Fruit fly (Drosophila melanogaster) whole organism: ENCODE data around the gene CG13385.

Experiments used
- CG8478 ChIP-seq: fragments of >200 bp; optimal IDR thresholded peaks from 2 replicates; lab custom pipeline; 2018; ENCODE audit warnings: inconsistent platforms
- Dll ChIP-seq: fragments of >200 bp; optimal IDR thresholded peaks from 2 replicates; lab custom pipeline; 2017
- EcR ChIP-seq, 2 experiments: fragments of >200 bp; optimal IDR thresholded peaks; 2 replicates each; lab custom pipeline; 2017; ENCODE audit warnings: missing biosample characterization in 2 of 2, missing genetic modification characterization in 2 of 2, missing genetic modification reagents in 2 of 2
- pan ChIP-seq: fragments of >200 bp; optimal IDR thresholded peaks from 2 replicates; lab custom pipeline; 2017
- psq ChIP-seq: fragments of >200 bp; optimal IDR thresholded peaks from 2 replicates; lab custom pipeline; 2017
- usp ChIP-seq: fragments of >200 bp; optimal IDR thresholded peaks from 2 replicates; lab custom pipeline; 2017; ENCODE audit warnings: missing biosample characterization, missing genetic modification characterization, mixed read lengths

Gene CG13385

dm6 chr2L:8370364-8371326 lies 25.8 kb upstream of the CG13385 start, which contains the start of gene CG17292:
TSS of gene CG17292 (plus strand) at chr2L:8370454.
- TF ChIP-seq CG8478 (lab: Kevin White, UChicago) (no peak), Dll (no peak), EcR (GFP tag; optimal IDR thresholded peaks at IDR 0.05; lab: Kevin White, UChicago) (no peak), pan (lab: Kevin White, UChicago) (no peak), usp (no peak), psq (lab: Kevin White, UChicago) (no peak)

- no peak for TF ChIP-seq Dll
Measured at dm6 chr2L:8371354-8371937, 25.0 kb upstream of the CG13385 start.

DNA sequence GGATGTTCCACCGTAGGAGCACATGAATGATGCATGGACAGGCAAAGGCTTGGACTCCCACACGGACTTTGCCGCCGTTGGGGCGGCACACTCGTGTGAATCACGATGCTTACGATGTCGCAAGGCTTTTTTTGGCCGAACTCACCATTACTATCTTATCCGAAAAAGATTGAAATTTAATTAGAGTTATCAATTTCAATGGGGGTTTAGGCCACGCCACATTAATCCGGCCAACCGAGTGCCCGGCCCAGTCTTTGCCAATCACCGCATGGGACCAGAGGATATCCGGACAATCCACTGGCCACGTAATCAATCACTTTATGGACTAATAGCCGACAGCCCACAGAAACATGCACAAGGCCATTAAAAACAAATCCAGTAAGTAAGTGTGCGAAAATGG lies 24.2 kb upstream of the CG13385 start:
- TF ChIP-seq psq (lab: Kevin White, UChicago) (no peak), CG8478 (lab: Kevin White, UChicago) (no peak), usp (no peak), pan (lab: Kevin White, UChicago) (no peak), EcR (GFP tag; optimal IDR thresholded peaks at IDR 0.05; lab: Kevin White, UChicago) (no peak), Dll (no peak)

- no peak for TF ChIP-seq psq (lab: Kevin White, UChicago)
- TF ChIP-seq EcR (GFP tag; optimal IDR thresholded peaks at IDR 0.05; lab: Kevin White, UChicago), result no peak
Measured at dm6 chr2L:8374235-8374634, 22.2 kb upstream of the CG13385 start, which contains the start of gene Wdr82. TSS of gene Wdr82 (plus strand) at chr2L:8374461.

dm6 chr2L:8376717-8377116 lies 19.7 kb upstream of the CG13385 start, which contains the start of the genes CG13390 and CG17294:
TSS of gene CG13390 (minus strand) at chr2L:8376797.
TSS of gene CG17294 (plus strand) at chr2L:8377035.
- TF ChIP-seq CG8478 (lab: Kevin White, UChicago), result no peak
- TF ChIP-seq psq (lab: Kevin White, UChicago), result no peak
- no peak for TF ChIP-seq Dll
- no peak for TF ChIP-seq pan (lab: Kevin White, UChicago)
- TF ChIP-seq usp, result no peak
- TF ChIP-seq EcR (GFP tag; optimal IDR thresholded peaks at IDR 0.05; lab: Kevin White, UChicago), result no peak

DNA sequence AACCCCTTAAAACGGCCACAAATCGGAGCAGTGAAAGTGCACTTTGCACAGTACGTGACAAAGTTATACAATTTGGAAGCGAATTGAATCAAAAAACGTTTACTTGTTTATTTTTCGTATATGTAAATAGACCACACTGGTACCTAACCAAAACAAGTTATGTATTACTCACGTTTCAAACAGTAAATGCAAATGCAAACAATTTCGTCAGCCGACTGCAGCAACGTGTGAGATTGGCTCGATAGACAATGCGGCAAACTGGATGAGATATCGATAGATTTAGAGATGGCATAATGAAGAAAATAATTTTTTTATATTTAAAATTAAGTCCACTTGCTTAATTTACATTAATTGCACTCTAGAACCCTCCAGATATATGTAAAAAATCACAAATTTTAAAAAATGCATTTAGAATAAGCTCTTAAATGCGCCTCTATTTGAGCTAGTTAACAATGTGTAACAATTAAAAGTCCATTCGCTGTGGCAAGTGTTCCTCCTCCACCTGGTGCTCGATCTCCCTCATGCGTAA lies 14.9 kb upstream of the CG13385 start, which contains the start of gene AlaRS:
TSS of gene AlaRS (minus strand) at position 257 of the 529 bp plus-strand sequence.
- TF ChIP-seq psq (lab: Kevin White, UChicago), result no peak
- TF ChIP-seq CG8478 (lab: Kevin White, UChicago), result no peak
- TF ChIP-seq usp, result no peak
- TF ChIP-seq EcR (GFP tag; optimal IDR thresholded peaks at IDR 0.05; lab: Kevin White, UChicago), result no peak
- TF ChIP-seq pan (lab: Kevin White, UChicago), result no peak
- TF ChIP-seq Dll, result no peak

dm6 chr2L:8382646-8383045 lies 13.8 kb upstream of the CG13385 start, which contains the start of the genes CG13392 and Rcd4:
TSS of gene CG13392 (minus strand) at chr2L:8382807.
TSS of gene Rcd4 (plus strand) at chr2L:8382861.
- TF ChIP-seq psq (lab: Kevin White, UChicago) (no peak), EcR (GFP tag; optimal IDR thresholded peaks at IDR 0.05; lab: Kevin White, UChicago) (no peak), Dll (no peak), pan (lab: Kevin White, UChicago) (no peak), CG8478 (lab: Kevin White, UChicago) (no peak), usp (no peak)

- TF ChIP-seq EcR (GFP tag; optimal IDR thresholded peaks at IDR 0.05; lab: Kevin White, UChicago) (no peak), Dll (no peak), pan (lab: Kevin White, UChicago) (no peak), usp (no peak), CG8478 (lab: Kevin White, UChicago) (no peak), psq (lab: Kevin White, UChicago) (no peak)
Measured at dm6 chr2L:8384108-8384601, 12.3 kb upstream of the CG13385 start, which contains the start of the genes Dad1 and CG13384. TSS of gene Dad1 (minus strand) at chr2L:8384137. TSS of gene CG13384 (plus strand) at chr2L:8384455.

dm6 chr2L:8384985-8385519 lies 11.4 kb upstream of the CG13385 start:
- TF ChIP-seq usp, result no peak
- TF ChIP-seq psq (lab: Kevin White, UChicago), result no peak
- TF ChIP-seq Dll, result no peak
- no peak for TF ChIP-seq pan (lab: Kevin White, UChicago)
- TF ChIP-seq EcR (GFP tag; optimal IDR thresholded peaks at IDR 0.05; lab: Kevin White, UChicago), result no peak

DNA sequence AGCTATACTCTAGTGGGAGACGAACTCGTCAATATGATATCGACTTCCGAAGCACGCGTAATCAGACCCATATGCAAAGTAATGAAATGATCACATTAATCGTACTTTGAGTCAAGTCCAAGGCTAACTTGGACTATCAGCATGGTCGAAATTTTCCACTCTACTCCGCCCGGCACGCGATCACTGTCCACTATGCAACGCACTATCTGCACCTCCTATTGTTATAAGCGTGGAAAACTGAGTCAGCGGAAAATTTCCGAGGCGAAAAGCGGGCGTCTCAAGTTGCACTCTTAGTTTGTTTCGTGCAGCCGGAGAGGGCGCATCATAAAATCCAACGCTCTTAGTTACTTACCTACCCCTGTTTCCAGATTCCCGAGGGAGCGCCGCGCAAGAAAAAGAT lies 10.6 kb upstream of the CG13385 start:
- TF ChIP-seq psq (lab: Kevin White, UChicago) (no peak), pan (lab: Kevin White, UChicago) (no peak), Dll (no peak), CG8478 (lab: Kevin White, UChicago) (no peak), EcR (GFP tag; optimal IDR thresholded peaks at IDR 0.05; lab: Kevin White, UChicago) (no peak), usp (no peak)

- TF ChIP-seq usp, result no peak
- TF ChIP-seq pan (lab: Kevin White, UChicago), result no peak
- no peak for TF ChIP-seq Dll
- no peak for TF ChIP-seq EcR (GFP tag; optimal IDR thresholded peaks at IDR 0.05; lab: Kevin White, UChicago)
- TF ChIP-seq CG8478 (lab: Kevin White, UChicago), result no peak
- no peak for TF ChIP-seq psq (lab: Kevin White, UChicago)
Measured at dm6 chr2L:8389231-8389630, 7.2 kb upstream of the CG13385 start, which contains the start of gene CG42819. TSS of gene CG42819 (minus strand) at chr2L:8389331.
